Worm (Caenorhabditis elegans) whole organism, mixed stage, embryonic: ENCODE data around the gene F26G1.5.

Source experiments
- bed-3 ChIP-seq: fragments of 200-800 bp; sonication (Bioruptor generic); optimal IDR thresholded peaks from 3 replicates; lab custom pipeline; 2018; ENCODE audit warnings: mild to moderate bottlenecking, missing genetic modification characterization, moderate library complexity, missing compliant biosample characterization
- ceh-39 ChIP-seq: fragments of 150-350 bp; optimal IDR thresholded peaks from 2 replicates; lab custom pipeline; 2014; ENCODE audit warnings: missing biosample characterization, missing genetic modification characterization
- ceh-43 ChIP-seq: fragments of 200-800 bp; sonication (Bioruptor generic); optimal IDR thresholded peaks from 2 replicates; lab custom pipeline; 2018; ENCODE audit warnings: mild to moderate bottlenecking, missing genetic modification characterization, moderate library complexity, missing compliant biosample characterization
- ceh-83 ChIP-seq: fragments of 200-800 bp; sonication (Bioruptor generic); optimal IDR thresholded peaks from 2 replicates; lab custom pipeline; 2018; ENCODE audit warnings: mild to moderate bottlenecking, missing genetic modification characterization, missing compliant biosample characterization
- cnd-1 ChIP-seq: fragments of 200-800 bp; sonication (Bioruptor generic); optimal IDR thresholded peaks from 2 replicates; lab custom pipeline; 2018; ENCODE audit warnings: mild to moderate bottlenecking, missing genetic modification characterization, missing compliant biosample characterization
- elt-3 ChIP-seq: fragments of 150-350 bp; optimal IDR thresholded peaks from 2 replicates; lab custom pipeline; 2014; ENCODE audit warnings: missing biosample characterization, missing genetic modification characterization
- flh-1 ChIP-seq: fragments of 200-800 bp; sonication (Bioruptor generic); optimal IDR thresholded peaks from 2 replicates; lab custom pipeline; 2018; ENCODE audit warnings: mild to moderate bottlenecking, missing genetic modification characterization, moderate library complexity, missing compliant biosample characterization
- ham-2 ChIP-seq: fragments of 200-800 bp; sonication (Bioruptor generic); optimal IDR thresholded peaks from 2 replicates; lab custom pipeline; 2018; ENCODE audit warnings: mild to moderate bottlenecking, missing genetic modification characterization, missing compliant biosample characterization
- hlh-1 ChIP-seq: fragments of 150-350 bp; optimal IDR thresholded peaks from 2 replicates; lab custom pipeline; 2014; ENCODE audit warnings: missing biosample characterization, missing genetic modification reagents, missing genetic modification characterization
- lin-13 ChIP-seq: fragments of 150-350 bp; optimal IDR thresholded peaks from 2 replicates; lab custom pipeline; 2014; ENCODE audit warnings: missing biosample characterization, missing genetic modification characterization
- lin-32 ChIP-seq: fragments of 200-800 bp; sonication (Bioruptor generic); optimal IDR thresholded peaks from 2 replicates; lab custom pipeline; 2018; ENCODE audit warnings: mild to moderate bottlenecking, missing genetic modification characterization, missing compliant biosample characterization
- lsy-2 ChIP-seq: fragments of 150-350 bp; optimal IDR thresholded peaks from 2 replicates; lab custom pipeline; 2014; ENCODE audit warnings: missing biosample characterization, missing genetic modification characterization
- mab-5 ChIP-seq: fragments of 150-350 bp; optimal IDR thresholded peaks from 2 replicates; lab custom pipeline; 2014; ENCODE audit warnings: missing biosample characterization, missing genetic modification characterization
- mep-1 ChIP-seq: fragments of 150-350 bp; optimal IDR thresholded peaks from 2 replicates; lab custom pipeline; 2017; ENCODE audit warnings: missing biosample characterization, missing genetic modification reagents, missing genetic modification characterization, inconsistent platforms
- mls-2 ChIP-seq: sonication (generic microtip); optimal IDR thresholded peaks from 2 replicates; lab custom pipeline; 2016; ENCODE audit warnings: mild to moderate bottlenecking, missing genetic modification characterization, moderate library complexity, missing compliant biosample characterization
- nhr-12 ChIP-seq: fragments of 150-350 bp; optimal IDR thresholded peaks from 2 replicates; lab custom pipeline; 2014; ENCODE audit warnings: missing biosample characterization, missing genetic modification characterization
- nhr-2 ChIP-seq: fragments of 150-350 bp; optimal IDR thresholded peaks from 2 replicates; lab custom pipeline; 2014; ENCODE audit warnings: missing biosample characterization, missing genetic modification characterization
- nhr-237 ChIP-seq: fragments of 150-350 bp; optimal IDR thresholded peaks from 2 replicates; lab custom pipeline; 2014; ENCODE audit warnings: missing biosample characterization, missing genetic modification characterization
- nhr-28 ChIP-seq: fragments of 150-350 bp; optimal IDR thresholded peaks from 2 replicates; lab custom pipeline; 2014; ENCODE audit warnings: missing biosample characterization, missing genetic modification characterization
- nhr-76 ChIP-seq: sonication (generic microtip); optimal IDR thresholded peaks from 2 replicates; lab custom pipeline; 2017; ENCODE audit warnings: missing biosample characterization, missing genetic modification characterization
- pha-4 ChIP-seq: fragments of 150-350 bp; optimal IDR thresholded peaks from 2 replicates; lab custom pipeline; 2018; ENCODE audit warnings: missing biosample characterization, missing genetic modification reagents, missing genetic modification characterization
- snpc-4 ChIP-seq: fragments of 150-350 bp; optimal IDR thresholded peaks from 2 replicates; lab custom pipeline; 2014; ENCODE audit warnings: missing biosample characterization, missing genetic modification characterization
- sptf-1 ChIP-seq: sonication (generic microtip); optimal IDR thresholded peaks from 2 replicates; lab custom pipeline; 2017; ENCODE audit warnings: mild to moderate bottlenecking, missing genetic modification characterization, moderate library complexity, missing compliant biosample characterization
- unc-120 ChIP-seq: sonication (generic microtip); optimal IDR thresholded peaks from 2 replicates; lab custom pipeline; 2017; ENCODE audit warnings: missing genetic modification characterization, missing compliant biosample characterization; ENCODE audit not compliant: poor library complexity, severe bottlenecking
- unc-62 ChIP-seq: fragments of 150-350 bp; optimal IDR thresholded peaks from 2 replicates; lab custom pipeline; 2014; ENCODE audit warnings: missing biosample characterization, missing genetic modification reagents, missing genetic modification characterization
- zip-8 ChIP-seq: fragments of 150-350 bp; optimal IDR thresholded peaks from 2 replicates; lab custom pipeline; 2014; ENCODE audit warnings: missing biosample characterization, missing genetic modification characterization
- ztf-11 ChIP-seq: fragments of 150-350 bp; optimal IDR thresholded peaks from 2 replicates; lab custom pipeline; 2014; ENCODE audit warnings: missing biosample characterization, missing genetic modification characterization

F26G1.5 gene

ce11 chrII:4790687-4791086 lies 19.5 kb upstream of the F26G1.5 start:
- no peak for TF ChIP-seq ceh-83 (GFP tag; lab: Kevin White, UChicago)

- no peak for TF ChIP-seq flh-1 (GFP tag; lab: Kevin White, UChicago)
- TF ChIP-seq zip-8 (tag; lab: Kevin White, UChicago) = peak; percentile 74
These were observed 18.7 kb upstream of the F26G1.5 start, which contains the start of gene F26G1.15 for ce11 chrII:4789835-4790343. Gene F26G1.15 (plus strand): TSS chrII:4790293.

- TF ChIP-seq zip-8 (tag; lab: Kevin White, UChicago) (no peak), ceh-83 (GFP tag; lab: Kevin White, UChicago) (no peak), mls-2 (tag; lab: Kevin White, UChicago) (no peak), pha-4 (no peak), mab-5 (tag; lab: Kevin White, UChicago) (no peak), lin-32 (no peak), ztf-11 (tag; lab: Kevin White, UChicago) (no peak), hlh-1 (tag; lab: Kevin White, UChicago) (no peak), nhr-2 (tag; lab: Kevin White, UChicago) (no peak), bed-3 (GFP tag; lab: Kevin White, UChicago) (no peak), sptf-1 (tag; lab: Kevin White, UChicago) (no peak)
- TF ChIP-seq, all 35 proteins: peak for 0
These were observed 15.0 kb upstream of the F26G1.5 start, which contains the start of gene msp-3 for ce11 chrII:4786181-4786580. Gene msp-3 (minus strand): TSS chrII:4786281.

- TF ChIP-seq cnd-1 (tag; lab: Kevin White, UChicago) (no peak), elt-3 (tag; lab: Kevin White, UChicago) (no peak), unc-62 (no peak), nhr-12 (tag; lab: Kevin White, UChicago) (no peak), nhr-76 (no peak), mab-5 (tag; lab: Kevin White, UChicago) (no peak), ztf-11 (tag; lab: Kevin White, UChicago) (no peak), ham-2 (GFP tag; lab: Kevin White, UChicago) (no peak), nhr-28 (no peak), unc-120 (no peak), ceh-83 (GFP tag; lab: Kevin White, UChicago) (no peak)
- TF ChIP-seq, all 35 proteins: peak for 0
These were observed 13.3 kb upstream of the F26G1.5 start, which contains the start of gene nep-12 for ce11 chrII:4784436-4784835. Gene nep-12 (minus strand): TSS chrII:4784536.

- TF ChIP-seq lin-13 (tag; lab: Kevin White, UChicago) = no peak
- TF ChIP-seq lsy-2 (tag; lab: Kevin White, UChicago) = no peak
- no peak for TF ChIP-seq bed-3 (GFP tag; lab: Kevin White, UChicago)
- no peak for TF ChIP-seq mls-2 (tag; lab: Kevin White, UChicago)
- TF ChIP-seq pha-4 = peak; percentile 84
These were observed 8.6 kb upstream of the F26G1.5 start for ce11 chrII:4779753-4780152.

ce11 chrII:4776933-4777332 lies 5.8 kb upstream of the F26G1.5 start, which contains the start of gene F26G1.11:
Gene F26G1.11 (plus strand): TSS chrII:4777137.
- TF ChIP-seq nhr-76 = no peak
- TF ChIP-seq sptf-1 (tag; lab: Kevin White, UChicago) = no peak
- TF ChIP-seq nhr-12 (tag; lab: Kevin White, UChicago) = no peak
- TF ChIP-seq flh-1 (GFP tag; lab: Kevin White, UChicago) = no peak
- TF ChIP-seq ztf-11 (tag; lab: Kevin White, UChicago) = no peak
- no peak for TF ChIP-seq pha-4
- TF ChIP-seq ceh-39 = no peak
- TF ChIP-seq mep-1 = no peak
- no peak for TF ChIP-seq bed-3 (GFP tag; lab: Kevin White, UChicago)
- TF ChIP-seq snpc-4 = no peak
- no peak for TF ChIP-seq lin-13 (tag; lab: Kevin White, UChicago)
- no peak for TF ChIP-seq zip-8 (tag; lab: Kevin White, UChicago)
- no peak for TF ChIP-seq unc-120
- no peak for TF ChIP-seq ceh-43

ce11 chrII:4775802-4776201 lies 4.6 kb upstream of the F26G1.5 start:
- TF ChIP-seq pha-4 (no peak), nhr-237 (no peak), ham-2 (GFP tag; lab: Kevin White, UChicago) (no peak), ceh-83 (GFP tag; lab: Kevin White, UChicago) (no peak)
